Worm (Caenorhabditis elegans): ENCODE data around the gene nspg-13.

DNA sequence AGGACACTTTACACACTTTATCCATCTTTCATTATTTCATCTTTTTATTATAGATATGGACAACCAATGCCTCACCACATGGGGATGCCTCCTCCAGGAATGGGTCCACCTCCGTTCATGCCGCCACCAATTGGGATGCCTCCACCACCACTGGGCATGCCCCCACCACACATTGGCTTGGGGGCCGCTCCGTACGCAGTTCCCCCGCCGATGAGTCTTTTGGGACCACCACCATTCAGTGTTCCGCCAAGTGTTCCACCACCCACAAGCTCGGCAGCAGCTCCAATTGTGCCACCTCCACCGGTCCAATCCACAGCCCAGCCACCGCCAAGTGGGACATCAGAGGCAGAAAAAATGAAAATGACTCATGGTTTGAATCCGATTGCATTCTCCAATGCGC is 40.2 kb upstream of the nspg-13 start:
- TF ChIP-seq unc-62 (GFP tag; optimal IDR thresholded peaks at IDR 0.05) (no peak), unc-130 (tag; optimal IDR thresholded peaks at IDR 0.05) (no peak), ces-1 (GFP tag; optimal IDR thresholded peaks at IDR 0.05) (no peak), dpl-1 (GFP tag; optimal IDR thresholded peaks at IDR 0.05) (no peak), zag-1 (tag; optimal IDR thresholded peaks at IDR 0.05) (no peak)

Data from whole organism, L1 larva.